Fruit fly (Drosophila melanogaster): ENCODE results near the gene mas.

The mas gene

DNA sequence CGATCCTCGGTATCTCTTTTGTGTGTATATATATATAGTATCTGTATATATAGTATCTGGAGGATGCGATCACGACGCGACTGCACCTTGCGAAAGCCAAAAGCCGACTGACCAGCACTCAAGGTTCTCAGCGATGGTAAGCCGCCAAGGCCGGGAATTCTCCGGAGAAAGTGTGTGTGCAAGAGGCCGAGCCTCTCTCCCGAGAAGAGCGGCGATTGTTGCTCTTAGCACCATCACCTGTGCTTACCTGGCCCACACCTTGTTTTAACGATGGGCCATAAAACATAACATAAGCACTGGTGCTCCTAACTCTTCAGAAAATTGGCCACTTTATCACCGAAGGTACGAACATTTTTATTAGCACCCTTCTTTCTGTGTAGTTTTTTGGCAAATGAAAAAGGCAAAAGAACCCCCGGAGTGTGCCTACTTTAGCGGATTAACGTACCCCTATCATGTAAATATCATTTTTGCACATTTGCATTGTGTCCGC lies at the start of gene mas:
Gene mas (minus strand): TSS at position 112 of the 490 bp plus-strand sequence.
- TF ChIP-seq noc (tag; optimal IDR thresholded peaks at IDR 0.05), result no peak

dm6 chr3L:4215079-4215478 lies 47.8 kb upstream of the mas start, which contains the start of gene Cpr64Ad:
Gene Cpr64Ad, plus strand, starts transcription at chr3L:4215379.
- TF ChIP-seq noc (tag; optimal IDR thresholded peaks at IDR 0.05), result no peak

dm6 chr3L:4212815-4213214 lies 45.6 kb upstream of the mas start, which contains the start of gene Cpr64Ac:
Gene Cpr64Ac, minus strand, starts transcription at chr3L:4212915.
- no peak for TF ChIP-seq noc (tag; optimal IDR thresholded peaks at IDR 0.05)

DNA sequence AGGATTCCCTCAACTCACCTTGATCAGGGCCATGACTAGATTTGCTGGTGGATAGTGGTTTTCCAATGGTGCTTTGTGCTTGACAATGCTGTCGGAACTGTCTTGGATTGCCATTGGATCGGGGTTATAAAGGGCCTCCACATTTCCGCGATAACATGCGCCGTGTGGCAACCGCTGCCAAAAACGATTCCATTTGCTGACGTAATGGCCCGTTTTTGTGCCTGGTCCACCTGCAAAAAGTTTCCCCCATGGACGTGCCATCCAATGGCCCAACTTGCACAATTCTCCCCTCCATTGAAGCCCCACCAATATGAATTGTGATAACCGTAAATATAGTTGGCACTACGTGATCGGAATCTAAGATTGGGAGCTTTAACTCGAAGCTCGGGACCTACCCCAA lies 44.2 kb upstream of the mas start, which contains the start of gene Cpr64Ab:
Gene Cpr64Ab (minus strand): TSS at position 101 of the 400 bp plus-strand sequence.
- TF ChIP-seq noc (tag; optimal IDR thresholded peaks at IDR 0.05), result no peak

- no peak for TF ChIP-seq noc (tag; optimal IDR thresholded peaks at IDR 0.05)
Observed at dm6 chr3L:4209731-4210130, 42.5 kb upstream of the mas start.

DNA sequence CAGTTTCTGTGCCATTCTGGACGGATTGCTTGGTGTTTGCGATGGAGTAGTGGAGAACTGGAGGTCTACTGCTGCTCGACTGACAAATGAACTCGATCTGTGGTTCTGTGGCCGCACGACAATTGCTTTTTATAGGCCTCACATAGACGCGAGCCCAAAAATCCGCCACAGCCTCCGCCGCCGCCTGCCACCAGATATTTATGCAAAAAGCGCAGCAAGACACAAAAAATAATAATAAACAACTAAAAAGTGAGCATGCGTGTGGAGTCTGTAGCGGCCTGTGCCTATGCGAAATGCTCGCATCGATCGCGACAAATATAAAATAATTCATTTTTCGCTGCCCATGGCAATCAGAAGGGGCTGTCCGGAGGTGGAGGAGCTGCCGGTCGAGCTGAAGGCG lies 41.8 kb upstream of the mas start, which contains the start of gene Cpr64Aa:
Gene Cpr64Aa (minus strand): TSS at position 101 of the 400 bp plus-strand sequence.
- no peak for TF ChIP-seq noc (tag; optimal IDR thresholded peaks at IDR 0.05)

- no peak for TF ChIP-seq noc (tag; optimal IDR thresholded peaks at IDR 0.05)
Observed at dm6 chr3L:4204867-4205266, 37.6 kb upstream of the mas start.

dm6 chr3L:4204239-4204638 lies 37.0 kb upstream of the mas start, which contains the start of gene CG15005:
Gene CG15005, minus strand, starts transcription at chr3L:4204339.
- no peak for TF ChIP-seq noc (tag; optimal IDR thresholded peaks at IDR 0.05)

dm6 chr3L:4193730-4194649 lies 26.7 kb upstream of the mas start, which contains the start of gene CG43367:
Gene CG43367, plus strand, starts transcription at chr3L:4193993.
- TF ChIP-seq noc (tag; optimal IDR thresholded peaks at IDR 0.05), result no peak

DNA sequence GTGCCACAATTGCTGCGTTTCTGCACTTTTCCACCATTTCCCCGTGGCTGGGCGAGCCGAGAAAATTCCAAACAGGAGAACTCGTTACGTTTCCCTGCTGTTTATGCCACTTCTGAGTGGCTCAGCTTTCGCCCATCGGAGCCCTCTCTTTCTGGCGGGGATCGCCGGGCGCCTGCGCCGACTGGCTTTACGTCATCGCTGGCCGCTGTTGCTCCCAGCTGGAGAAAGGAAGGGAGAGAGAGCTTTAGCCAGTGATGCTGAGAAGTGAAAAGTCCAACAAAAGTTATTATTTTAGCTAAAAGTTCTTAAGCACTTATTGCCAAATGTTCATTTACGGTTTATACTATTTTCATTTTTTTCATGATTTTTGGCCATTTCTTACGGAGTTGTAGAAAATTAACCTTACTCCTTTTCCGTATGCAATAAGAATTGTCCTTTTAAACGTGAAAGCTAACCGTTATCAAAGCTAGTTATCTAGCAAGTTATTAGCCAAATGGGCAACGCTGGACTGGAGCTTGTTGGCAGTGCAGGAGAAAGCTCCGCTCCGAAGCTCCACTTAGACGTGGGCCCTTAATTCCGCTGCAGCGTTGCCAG lies 20.8 kb upstream of the mas start, which contains the start of the genes Teh2 and tipE:
Gene Teh2 (minus strand): TSS at position 94 of the 594 bp plus-strand sequence.
Gene tipE (plus strand): TSS at position 570 of the 594 bp plus-strand sequence.
- no peak for TF ChIP-seq noc (tag; optimal IDR thresholded peaks at IDR 0.05)

DNA sequence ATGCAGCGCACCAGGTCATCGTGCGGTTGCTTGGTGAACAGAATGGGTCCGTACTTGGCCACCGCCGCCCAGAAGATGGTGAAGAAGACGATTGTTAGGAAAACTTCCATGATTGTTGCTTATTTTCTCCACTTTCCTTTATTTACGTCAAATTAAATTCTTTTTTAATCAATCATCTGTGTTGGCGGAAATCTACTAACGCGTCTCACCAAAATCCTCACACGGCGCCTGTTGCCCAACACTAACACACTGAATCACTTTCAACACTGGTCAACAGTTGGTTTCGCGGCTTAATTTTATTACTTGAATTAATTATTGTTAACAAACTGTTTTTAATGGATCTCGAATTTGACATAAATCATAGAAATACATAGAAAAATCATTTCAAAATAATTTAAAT lies 19.4 kb upstream of the mas start, which contains the start of gene VhaM9.7-c:
Gene VhaM9.7-c (minus strand): TSS at position 207 of the 400 bp plus-strand sequence.
- no peak for TF ChIP-seq noc (tag; optimal IDR thresholded peaks at IDR 0.05)

dm6 chr3L:4185259-4185658 lies 18.0 kb upstream of the mas start:
- no peak for TF ChIP-seq noc (tag; optimal IDR thresholded peaks at IDR 0.05)

- no peak for TF ChIP-seq noc (tag; optimal IDR thresholded peaks at IDR 0.05)
Observed at dm6 chr3L:4184563-4184962, 17.3 kb upstream of the mas start, which contains the start of gene Teh3. Gene Teh3, minus strand, starts transcription at chr3L:4184663.

- no peak for TF ChIP-seq noc (tag; optimal IDR thresholded peaks at IDR 0.05)
Observed at dm6 chr3L:4177981-4178562, 10.8 kb upstream of the mas start, which contains the start of gene Teh4. Gene Teh4, minus strand, starts transcription at chr3L:4178270.

DNA sequence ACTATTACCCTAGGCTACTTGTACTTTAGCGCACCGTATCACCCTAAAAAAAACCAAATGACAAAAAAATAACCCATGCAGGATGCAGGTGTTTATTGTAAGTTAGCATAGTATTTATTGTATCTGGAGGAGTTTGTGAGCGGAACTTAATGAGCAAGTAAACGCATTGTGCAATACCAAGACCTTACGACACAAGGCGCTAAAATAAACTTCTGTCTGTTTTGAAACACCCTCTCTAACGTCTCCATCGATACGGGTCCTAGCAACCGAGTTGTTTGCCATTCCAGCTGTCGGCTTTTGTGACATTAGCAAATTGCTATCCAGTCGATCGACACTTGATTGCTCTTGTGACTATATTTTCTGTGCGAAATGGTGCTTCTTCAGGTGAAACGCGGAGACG lies 6.3 kb upstream of the mas start, which contains the start of gene CG18675:
Gene CG18675 (plus strand): TSS at position 301 of the 400 bp plus-strand sequence.
- TF ChIP-seq noc (tag; optimal IDR thresholded peaks at IDR 0.05), result no peak
